Worm (Caenorhabditis elegans) whole organism, mixed stage, embryonic: ENCODE measurements around the gene F26G1.2.

Experiments
- blmp-1 ChIP-seq: fragments of 150-350 bp; optimal IDR thresholded peaks from 2 replicates; lab custom pipeline; 2014; ENCODE audit warnings: missing biosample characterization, missing genetic modification characterization
- ces-1 ChIP-seq: fragments of 150-350 bp; optimal IDR thresholded peaks from 2 replicates; lab custom pipeline; 2014; ENCODE audit warnings: missing biosample characterization, missing genetic modification reagents, missing genetic modification characterization
- nhr-12 ChIP-seq: fragments of 150-350 bp; optimal IDR thresholded peaks from 2 replicates; lab custom pipeline; 2014; ENCODE audit warnings: missing biosample characterization, missing genetic modification characterization
- snpc-4 ChIP-seq: fragments of 150-350 bp; optimal IDR thresholded peaks from 2 replicates; lab custom pipeline; 2014; ENCODE audit warnings: missing biosample characterization, missing genetic modification characterization
- ztf-11 ChIP-seq: fragments of 150-350 bp; optimal IDR thresholded peaks from 2 replicates; lab custom pipeline; 2014; ENCODE audit warnings: missing biosample characterization, missing genetic modification characterization

DNA sequence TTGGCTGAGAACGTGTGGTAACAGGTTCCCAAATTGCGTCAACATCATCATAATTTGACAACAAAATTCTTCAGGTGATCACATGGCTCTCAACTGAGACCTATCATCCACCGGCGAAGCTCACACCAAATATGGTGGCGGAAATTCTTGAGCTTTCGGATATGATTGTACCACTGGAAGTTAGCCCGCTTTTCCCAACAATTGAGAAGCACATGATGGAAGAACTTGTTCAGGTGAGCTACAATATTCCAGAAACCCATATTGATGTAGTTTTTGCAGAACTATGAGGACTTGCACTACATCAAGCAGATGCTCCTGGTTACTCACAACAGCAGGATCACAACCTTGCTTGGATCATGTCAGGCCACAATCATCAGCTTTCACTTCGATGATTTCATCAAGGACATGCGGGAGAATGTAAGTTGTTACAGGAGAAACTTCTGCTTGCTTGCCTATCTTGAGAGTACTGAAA is 10.6 kb upstream of the F26G1.2 start, which contains the start of gene F41C3.1:
- no peak for TF ChIP-seq nhr-12 (tag; lab: Kevin White, UChicago)
- no peak for TF ChIP-seq blmp-1 (tag; lab: Kevin White, UChicago)
- TF ChIP-seq ztf-11 = no peak
- no peak for TF ChIP-seq ces-1 (GFP tag; lab: Kevin White, UChicago)
- no peak for TF ChIP-seq snpc-4 (tag; lab: Kevin White, UChicago)
